Fruit fly (Drosophila melanogaster) whole organism: Measurements from ENCODE around the gene psd.

ENCODE experiments used
- CG8478 ChIP-seq: fragments of >200 bp; optimal IDR thresholded peaks from 2 replicates; lab custom pipeline; 2018; ENCODE audit warnings: inconsistent platforms
- Dll ChIP-seq: fragments of >200 bp; optimal IDR thresholded peaks from 2 replicates; lab custom pipeline; 2017
- EcR ChIP-seq, 2 experiments: fragments of >200 bp; optimal IDR thresholded peaks; 2 replicates each; lab custom pipeline; 2017; ENCODE audit warnings: missing biosample characterization in 2 of 2, missing genetic modification characterization in 2 of 2, missing genetic modification reagents in 2 of 2
- pan ChIP-seq: fragments of >200 bp; optimal IDR thresholded peaks from 2 replicates; lab custom pipeline; 2017
- psq ChIP-seq: fragments of >200 bp; optimal IDR thresholded peaks from 2 replicates; lab custom pipeline; 2017
- usp ChIP-seq: fragments of >200 bp; optimal IDR thresholded peaks from 2 replicates; lab custom pipeline; 2017; ENCODE audit warnings: missing biosample characterization, missing genetic modification characterization, mixed read lengths

DNA sequence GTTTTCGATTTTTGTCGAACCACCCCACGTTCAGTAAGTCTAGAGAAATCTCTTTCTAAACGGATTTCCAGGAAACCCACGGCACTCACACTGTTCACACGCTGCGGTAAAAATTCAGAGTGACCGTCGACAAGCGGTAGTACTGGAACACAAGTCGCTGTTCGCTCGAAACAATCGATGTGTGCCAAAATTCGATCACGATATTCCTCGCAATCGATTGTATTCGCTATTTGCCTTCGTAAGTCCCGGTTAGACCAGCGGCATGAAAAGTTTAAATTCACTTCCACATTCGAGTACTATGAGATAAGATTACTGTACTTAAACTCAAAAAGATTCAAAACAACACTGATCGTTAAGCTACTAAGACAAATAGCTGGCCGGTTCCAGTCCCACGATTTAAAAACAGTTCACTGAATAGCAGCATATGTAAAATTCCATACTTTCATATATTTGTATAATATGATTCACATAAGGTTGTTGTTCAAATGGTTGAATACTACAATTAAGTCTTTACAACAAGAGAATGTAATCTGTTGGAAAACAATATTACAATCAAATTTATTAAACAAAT, 16.2 kb upstream of the psd start, which contains the start of gene chic:
- TF ChIP-seq usp (no peak), Dll (lab: Kevin White, UChicago) (no peak), EcR (GFP tag; optimal IDR thresholded peaks at IDR 0.05; lab: Kevin White, UChicago) (no peak), psq (lab: Kevin White, UChicago) (no peak), pan (lab: Kevin White, UChicago) (no peak), CG8478 (lab: Kevin White, UChicago) (no peak)
